Worm (Caenorhabditis elegans): ENCODE results near the gene flp-17.

DNA sequence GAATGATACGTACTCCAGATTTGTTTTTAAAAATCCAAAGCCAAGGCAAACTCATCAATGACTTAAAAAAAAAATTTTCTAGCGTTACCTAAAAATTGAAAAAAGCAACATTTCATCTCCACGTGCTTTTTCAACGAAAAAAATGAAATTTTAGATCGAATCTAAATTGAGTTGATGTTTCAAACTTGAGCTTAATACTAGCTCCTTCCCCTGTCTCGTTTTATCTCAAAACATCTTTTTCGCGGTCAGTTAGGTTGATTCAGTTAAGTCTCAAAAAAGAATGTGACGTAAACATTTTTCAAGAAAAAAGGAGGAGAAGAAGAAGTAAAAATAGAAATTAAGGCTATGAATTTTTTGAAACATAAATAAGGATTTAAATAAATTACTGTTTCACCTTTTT is 45.3 kb upstream of the flp-17 start:
- TF ChIP-seq him-1 (tag; optimal IDR thresholded peaks at IDR 0.05) = no peak
- no peak for TF ChIP-seq dao-5 (tag; optimal IDR thresholded peaks at IDR 0.05)

Measured in whole organism, L4/young adult.